Worm (Caenorhabditis elegans): ENCODE data around the gene iff-2.

- no peak for TF ChIP-seq dve-1 (tag; optimal IDR thresholded peaks at IDR 0.05; ENCODE audit: insufficient read depth)
- no peak for TF ChIP-seq lsy-2 (tag; optimal IDR thresholded peaks at IDR 0.05)
- no peak for TF ChIP-seq unc-62 (GFP tag; optimal IDR thresholded peaks at IDR 0.05 in 1 of 2)
- no peak for TF ChIP-seq unc-62 (tag; optimal IDR thresholded peaks at IDR 0.05)
- no peak for TF ChIP-seq dpl-1 (GFP tag; optimal IDR thresholded peaks at IDR 0.05)
- no peak for TF ChIP-seq nhr-102 (tag; optimal IDR thresholded peaks at IDR 0.05)
- TF ChIP-seq ama-1 (optimal IDR thresholded peaks at IDR 0.05): no peak
- TF ChIP-seq nhr-10 (tag; optimal IDR thresholded peaks at IDR 0.05): no peak
- no peak for TF ChIP-seq ceh-82 (tag; optimal IDR thresholded peaks at IDR 0.05)
- TF ChIP-seq egl-27 (tag; optimal IDR thresholded peaks at IDR 0.05): no peak
These were observed 24.8 kb upstream of the iff-2 start for ce11 chrII:8585921-8586320.
